Worm (Caenorhabditis elegans) whole organism, L4 larva: ENCODE results near the gene dnc-1.
A peak's percentile ranks its signal among the peaks of the same experiment; 100 is the strongest.

Experiments
- F26F4.8 ChIP-seq: fragments of 200-800 bp; sonication (Bioruptor generic); conservative IDR thresholded peaks from 2 replicates; pipeline ENCODE4 v1.3.6; 2022; ENCODE audit warnings: missing genetic modification characterization, missing compliant biosample characterization
- F44E2.7 ChIP-seq: fragments of 200-800 bp; sonication (Bioruptor generic); IDR thresholded peaks from 2 replicates; pipeline ENCODE4 v2.1.2; 2022; ENCODE audit warnings: missing genetic modification characterization, missing compliant biosample characterization
- T20F7.1 ChIP-seq: fragments of 200-800 bp; sonication (Bioruptor generic); optimal IDR thresholded peaks from 2 replicates; lab custom pipeline; 2018; ENCODE audit warnings: mild to moderate bottlenecking, missing genetic modification characterization, missing compliant biosample characterization
- Y48G9A.11 ChIP-seq: fragments of 200-800 bp; sonication (Bioruptor generic); IDR thresholded peaks from 2 replicates; pipeline ENCODE4 v1.3.6; 2022; ENCODE audit warnings: missing genetic modification reagents, missing genetic modification characterization, missing compliant biosample characterization
- aly-2 ChIP-seq: sonication (generic microtip); optimal IDR thresholded peaks from 2 replicates; lab custom pipeline; 2018; ENCODE audit warnings: missing biosample characterization, missing genetic modification characterization
- ama-1 ChIP-seq: fragments of 150-350 bp; optimal IDR thresholded peaks from 2 replicates; lab custom pipeline; 2014; ENCODE audit warnings: inconsistent platforms, mixed read lengths
- attf-4 ChIP-seq: sonication (generic microtip); optimal IDR thresholded peaks from 3 replicates; lab custom pipeline; 2017; ENCODE audit warnings: missing biosample characterization, missing genetic modification characterization
- ceh-32 ChIP-seq: sonication (generic microtip); optimal IDR thresholded peaks from 2 replicates; lab custom pipeline; 2016; ENCODE audit warnings: mild to moderate bottlenecking, missing genetic modification characterization, missing compliant biosample characterization; ENCODE audit not compliant: poor library complexity
- ceh-44 ChIP-seq: fragments of 200-800 bp; sonication (Bioruptor generic); IDR thresholded peaks from 2 replicates; pipeline ENCODE4 v1.3.6; 2022; ENCODE audit warnings: missing genetic modification reagents, missing genetic modification characterization, missing compliant biosample characterization
- ctbp-1 ChIP-seq: fragments of 200-800 bp; sonication (Bioruptor generic); IDR thresholded peaks from 2 replicates; pipeline ENCODE4 v1.3.6; 2022; ENCODE audit warnings: missing genetic modification reagents, missing genetic modification characterization, missing compliant biosample characterization
- daf-16 ChIP-seq, 3 experiments: sonication (generic microtip); optimal IDR thresholded peaks; 2 replicates each; lab custom pipeline; 2016 to 2017; ENCODE audit warnings: missing genetic modification characterization in 3 of 3, missing genetic modification reagents in 3 of 3, mild to moderate bottlenecking in 2 of 3, missing compliant biosample characterization in 2 of 3, missing biosample characterization in 1 of 3, moderate library complexity in 1 of 3
- dmd-6 ChIP-seq: fragments of 200-800 bp; sonication (Bioruptor generic); IDR thresholded peaks from 2 replicates; pipeline ENCODE4 v1.3.6; 2022; ENCODE audit warnings: missing genetic modification reagents, missing genetic modification characterization, missing compliant biosample characterization
- dmd-8 ChIP-seq: fragments of 200-800 bp; sonication (Bioruptor generic); IDR thresholded peaks from 2 replicates; pipeline ENCODE4 v1.3.6; 2022; ENCODE audit warnings: missing genetic modification characterization, missing compliant biosample characterization
- dpl-1 ChIP-seq: fragments of 150-350 bp; optimal IDR thresholded peaks from 2 replicates; lab custom pipeline; 2014; ENCODE audit warnings: missing biosample characterization, missing genetic modification reagents, missing genetic modification characterization
- egl-43 ChIP-seq: fragments of 200-800 bp; sonication (Bioruptor generic); IDR thresholded peaks from 2 replicates; pipeline ENCODE4 v1.3.6; 2022; ENCODE audit warnings: missing genetic modification reagents, missing genetic modification characterization, missing compliant biosample characterization
- gei-8 ChIP-seq: fragments of 200-800 bp; sonication (Bioruptor generic); optimal IDR thresholded peaks from 2 replicates; lab custom pipeline; 2018; ENCODE audit warnings: mild to moderate bottlenecking, missing genetic modification characterization, missing compliant biosample characterization
- hlh-11 ChIP-seq: fragments of 200-800 bp; sonication (Bioruptor generic); optimal IDR thresholded peaks from 2 replicates; lab custom pipeline; 2018; ENCODE audit warnings: mild to moderate bottlenecking, missing genetic modification characterization, missing compliant biosample characterization
- hlh-30 ChIP-seq: sonication (generic microtip); optimal IDR thresholded peaks from 2 replicates; lab custom pipeline; 2017; ENCODE audit warnings: antibody characterized with exemption, mild to moderate bottlenecking, missing genetic modification characterization, missing compliant biosample characterization; ENCODE audit not compliant: insufficient read depth
- lim-7 ChIP-seq: fragments of 200-800 bp; sonication (Bioruptor generic); IDR thresholded peaks from 2 replicates; pipeline ENCODE4 v1.3.6; 2022; ENCODE audit warnings: missing genetic modification characterization, missing compliant biosample characterization
- lin-13 ChIP-seq: fragments of 150-350 bp; optimal IDR thresholded peaks from 2 replicates; lab custom pipeline; 2014; ENCODE audit warnings: missing biosample characterization, missing genetic modification reagents, missing genetic modification characterization
- lir-3 ChIP-seq: sonication (generic microtip); optimal IDR thresholded peaks from 2 replicates; lab custom pipeline; 2016; ENCODE audit warnings: mild to moderate bottlenecking, missing genetic modification characterization, missing compliant biosample characterization
- madf-5 ChIP-seq, 2 experiments: fragments of 200-800 bp; sonication (Bioruptor generic); IDR thresholded peaks; 2 replicates each; pipeline ENCODE4 v1.3.6; 2022; ENCODE audit warnings: missing compliant biosample characterization in 2 of 2, missing genetic modification characterization in 2 of 2
- madf-9 ChIP-seq: fragments of 200-800 bp; sonication (Bioruptor generic); conservative IDR thresholded peaks from 2 replicates; pipeline ENCODE4 v1.3.6; 2022; ENCODE audit warnings: missing genetic modification reagents, missing genetic modification characterization, missing compliant biosample characterization
- mxl-2 ChIP-seq: fragments of 200-800 bp; sonication (Bioruptor generic); conservative IDR thresholded peaks from 2 replicates; pipeline ENCODE4 v1.3.6; 2022; ENCODE audit warnings: missing genetic modification reagents, missing genetic modification characterization, missing compliant biosample characterization
- mxl-3 ChIP-seq: fragments of 200-800 bp; sonication (Bioruptor generic); optimal IDR thresholded peaks from 2 replicates; lab custom pipeline; 2018; ENCODE audit warnings: mild to moderate bottlenecking, missing genetic modification characterization, missing compliant biosample characterization
- nhr-111 ChIP-seq: fragments of 200-800 bp; sonication (Bioruptor generic); optimal IDR thresholded peaks from 2 replicates; lab custom pipeline; 2018; ENCODE audit warnings: mild to moderate bottlenecking, missing genetic modification characterization, missing compliant biosample characterization
- nhr-41 ChIP-seq: fragments of 200-800 bp; sonication (Bioruptor generic); IDR thresholded peaks from 2 replicates; pipeline ENCODE4 v1.3.6; 2022; ENCODE audit warnings: missing genetic modification reagents, missing genetic modification characterization, missing compliant biosample characterization
- nhr-42 ChIP-seq: fragments of 200-800 bp; sonication (Bioruptor generic); IDR thresholded peaks from 2 replicates; pipeline ENCODE4 v1.3.6; 2022; ENCODE audit warnings: missing genetic modification characterization, missing compliant biosample characterization
- nhr-6 ChIP-seq: fragments of 150-350 bp; optimal IDR thresholded peaks from 2 replicates; lab custom pipeline; 2014; ENCODE audit warnings: missing biosample characterization, missing genetic modification characterization
- nhr-77 ChIP-seq: fragments of 150-350 bp; optimal IDR thresholded peaks from 2 replicates; lab custom pipeline; 2014; ENCODE audit warnings: missing biosample characterization, missing genetic modification characterization
- pha-4 ChIP-seq, 2 experiments: fragments of 150-350 bp in 1 of 2; fragments of 200-800 bp in 1 of 2; sonication (Bioruptor generic) in 1 of 2; IDR thresholded peaks in 1 of 2; optimal IDR thresholded peaks in 1 of 2; 2 replicates each; pipeline versions ENCODE4 v1.3.6 to Lab custom; 2014 to 2022; ENCODE audit warnings: missing genetic modification characterization in 2 of 2, missing genetic modification reagents in 2 of 2, missing biosample characterization in 1 of 2, missing compliant biosample characterization in 1 of 2
- pqm-1 ChIP-seq: sonication (generic microtip); optimal IDR thresholded peaks from 2 replicates; lab custom pipeline; 2017; ENCODE audit warnings: missing biosample characterization, missing genetic modification characterization
- rbr-2 ChIP-seq: sonication (generic microtip); optimal IDR thresholded peaks from 2 replicates; lab custom pipeline; 2016; ENCODE audit warnings: missing genotype, missing genetic modification characterization, missing compliant biosample characterization
- skn-1 ChIP-seq: fragments of 150-350 bp; optimal IDR thresholded peaks from 2 replicates; lab custom pipeline; 2014; ENCODE audit warnings: missing biosample characterization, missing genetic modification characterization
- snpc-4 ChIP-seq: fragments of 150-350 bp; optimal IDR thresholded peaks from 2 replicates; lab custom pipeline; 2014; ENCODE audit warnings: missing biosample characterization, missing genetic modification characterization
- spr-3 ChIP-seq: fragments of 200-800 bp; sonication (Bioruptor generic); optimal IDR thresholded peaks from 2 replicates; lab custom pipeline; 2018; ENCODE audit warnings: mild to moderate bottlenecking, missing genetic modification characterization, missing compliant biosample characterization
- vab-7 ChIP-seq: fragments of 200-800 bp; sonication (Bioruptor generic); IDR thresholded peaks from 2 replicates; pipeline ENCODE4 v1.3.6; 2022; ENCODE audit warnings: missing genetic modification reagents, missing genetic modification characterization, missing compliant biosample characterization
- zip-11 ChIP-seq: fragments of 200-800 bp; sonication (Bioruptor generic); IDR thresholded peaks from 2 replicates; pipeline ENCODE4 v1.3.6; 2022; ENCODE audit warnings: missing genetic modification characterization, missing compliant biosample characterization
- ztf-11 ChIP-seq: fragments of 150-350 bp; optimal IDR thresholded peaks from 2 replicates; lab custom pipeline; 2014; ENCODE audit warnings: missing biosample characterization, missing genetic modification characterization

Gene dnc-1

ce11 chrIV:10918877-10919560 is 14.0 kb downstream of the dnc-1 start (continued):
- TF ChIP-seq nhr-6 (tag; lab: Kevin White, UChicago) (peak; percentile 43), nhr-77 (tag; lab: Kevin White, UChicago) (peak; percentile 53), pha-4 (GFP tag; IDR thresholded peaks at IDR 0.05; lab: Robert Waterston, UW) (no peak), pha-4 (tag; optimal IDR thresholded peaks at IDR 0.05; lab: Kevin White, UChicago) (peak; percentile 74), attf-4 (tag; lab: Kevin White, UChicago) (no peak), ztf-11 (tag; lab: Kevin White, UChicago) (no peak), dpl-1 (GFP tag; lab: Kevin White, UChicago) (peak; percentile 58)

- no peak for TF ChIP-seq madf-5 (GFP tag; IDR thresholded peaks at IDR 0.05; lab: Robert Waterston, UW)
- no peak for TF ChIP-seq lir-3
- TF ChIP-seq nhr-111: no peak
- TF ChIP-seq Y48G9A.11 (GFP tag; lab: Robert Waterston, UW): no peak
- TF ChIP-seq mxl-3: no peak
- no peak for TF ChIP-seq dpl-1 (GFP tag; lab: Kevin White, UChicago)
- TF ChIP-seq ctbp-1 (GFP tag; lab: Robert Waterston, UW): no peak
- TF ChIP-seq F26F4.8 (GFP tag; lab: Robert Waterston, UW): no peak
- no peak for TF ChIP-seq skn-1 (tag; lab: Kevin White, UChicago)
- TF ChIP-seq T20F7.1 (GFP tag; lab: Kevin White, UChicago): no peak
- no peak for TF ChIP-seq nhr-42 (GFP tag; lab: Robert Waterston, UW)
- TF ChIP-seq vab-7 (GFP tag; lab: Robert Waterston, UW): no peak
- no peak for TF ChIP-seq aly-2 (tag; lab: Kevin White, UChicago)
- TF ChIP-seq pha-4 (GFP tag; IDR thresholded peaks at IDR 0.05; lab: Robert Waterston, UW): no peak
- TF ChIP-seq pha-4 (tag; optimal IDR thresholded peaks at IDR 0.05; lab: Kevin White, UChicago): no peak
These were observed 16.9 kb downstream of the dnc-1 start for ce11 chrIV:10916134-10916533.

DNA sequence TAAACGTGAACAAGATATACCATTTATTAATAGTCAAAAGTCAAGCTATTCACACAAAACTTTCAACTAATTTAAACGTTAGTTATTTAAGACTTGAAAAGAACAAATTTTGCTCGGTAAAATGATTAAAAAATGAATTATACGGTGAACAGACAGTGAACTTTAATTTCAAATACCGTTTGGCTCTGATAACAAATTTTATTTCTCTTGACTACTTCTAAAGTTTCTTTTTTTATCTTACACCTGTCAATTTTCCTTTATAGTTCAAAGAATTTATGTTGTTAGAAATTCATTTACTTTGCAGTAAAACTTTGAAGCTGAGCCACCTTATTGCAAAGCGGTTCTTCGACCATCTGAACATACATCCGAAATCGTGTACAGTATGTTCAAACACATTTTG is 17.6 kb downstream of the dnc-1 start, which contains the start of gene ZK593.3:
ZK593.3 (plus strand) TSS at position 301 of the 400 bp plus-strand sequence.
- TF ChIP-seq Y48G9A.11 (GFP tag; lab: Robert Waterston, UW) (no peak), dmd-6 (GFP tag; lab: Robert Waterston, UW) (peak; percentile 29), T20F7.1 (GFP tag; lab: Kevin White, UChicago) (no peak)

ce11 chrIV:10913081-10913480 is 19.9 kb downstream of the dnc-1 start, which contains the start of gene ZK593.2:
Gene ZK593.2 (plus strand): TSS chrIV:10913381.
- no peak for TF ChIP-seq nhr-111
- TF ChIP-seq lin-13 (GFP tag; lab: Kevin White, UChicago): no peak
- TF ChIP-seq ceh-32 (tag; lab: Kevin White, UChicago): no peak
- no peak for TF ChIP-seq rbr-2 (tag; lab: Kevin White, UChicago)
- no peak for TF ChIP-seq vab-7 (GFP tag; lab: Robert Waterston, UW)
- no peak for TF ChIP-seq zip-11 (GFP tag; lab: Robert Waterston, UW)
- TF ChIP-seq gei-8 (GFP tag; lab: Kevin White, UChicago): no peak
- no peak for TF ChIP-seq spr-3 (GFP tag; lab: Kevin White, UChicago)
- no peak for TF ChIP-seq ztf-11 (tag; lab: Kevin White, UChicago)
- no peak for TF ChIP-seq hlh-11
- no peak for TF ChIP-seq nhr-77 (tag; lab: Kevin White, UChicago)
- TF ChIP-seq ceh-44 (GFP tag; lab: Robert Waterston, UW): no peak
- peak; percentile 59 for TF ChIP-seq ama-1 (lab: Kevin White, UChicago)
- TF ChIP-seq nhr-41: no peak
- TF ChIP-seq egl-43 (GFP tag; lab: Robert Waterston, UW): no peak
- no peak for TF ChIP-seq pqm-1 (tag; lab: Kevin White, UChicago)
- TF ChIP-seq lim-7 (GFP tag; lab: Robert Waterston, UW): no peak
- no peak for TF ChIP-seq dmd-8 (GFP tag; lab: Robert Waterston, UW)
- TF ChIP-seq hlh-30 (tag; lab: Kevin White, UChicago): no peak
- TF ChIP-seq dmd-6 (GFP tag; lab: Robert Waterston, UW): peak; percentile 7; the same call in 1 of the 2 replicates
- 0 out of 2 replicates have a peak, but pooled peaks have one; percentile 11 for TF ChIP-seq mxl-2 (GFP tag; lab: Robert Waterston, UW)
- TF ChIP-seq daf-16 (GFP tag; optimal IDR thresholded peaks at IDR 0.05; lab: Kevin White, UChicago): no peak
- TF ChIP-seq daf-16 (tag; optimal IDR thresholded peaks at IDR 0.05; lab: Kevin White, UChicago): peak; percentile 8
- no peak for TF ChIP-seq madf-9
- TF ChIP-seq F44E2.7: no peak
- TF ChIP-seq snpc-4 (tag; lab: Kevin White, UChicago): no peak
